Fruit fly (Drosophila melanogaster) ovary, adult (tissue): ENCODE measurements around the gene CG14075.

Experiments
- CG17801 ChIP-seq: fragments of 200-800 bp; optimal IDR thresholded peaks from 2 replicates; lab custom pipeline; 2019; ENCODE audit warnings: missing biosample characterization, mild to moderate bottlenecking, missing genetic modification characterization, moderate library complexity; ENCODE audit not compliant: partially characterized antibody

Gene CG14075

DNA sequence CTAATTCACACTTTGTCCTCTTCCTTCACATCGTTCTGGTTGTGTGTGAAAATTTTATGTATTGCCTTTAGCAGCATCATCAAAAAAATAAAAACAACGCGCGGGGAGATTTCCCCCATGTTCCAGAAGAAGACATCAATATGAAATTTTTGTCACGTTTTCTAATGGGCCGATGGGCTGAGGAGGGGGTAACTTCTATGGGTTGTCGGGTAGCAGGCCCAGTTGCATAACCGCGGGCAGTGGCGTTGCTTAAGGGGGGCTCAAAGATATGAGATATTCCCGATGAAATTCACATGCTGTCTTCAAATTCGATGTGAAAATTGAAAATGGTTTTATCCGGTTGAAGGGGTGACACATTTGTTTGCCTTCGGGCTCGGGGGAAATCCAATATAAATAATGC lies 33.7 kb downstream of the CG14075 start:
- no peak for TF ChIP-seq CG17801 (GFP tag; lab: Kevin White, UChicago)

DNA sequence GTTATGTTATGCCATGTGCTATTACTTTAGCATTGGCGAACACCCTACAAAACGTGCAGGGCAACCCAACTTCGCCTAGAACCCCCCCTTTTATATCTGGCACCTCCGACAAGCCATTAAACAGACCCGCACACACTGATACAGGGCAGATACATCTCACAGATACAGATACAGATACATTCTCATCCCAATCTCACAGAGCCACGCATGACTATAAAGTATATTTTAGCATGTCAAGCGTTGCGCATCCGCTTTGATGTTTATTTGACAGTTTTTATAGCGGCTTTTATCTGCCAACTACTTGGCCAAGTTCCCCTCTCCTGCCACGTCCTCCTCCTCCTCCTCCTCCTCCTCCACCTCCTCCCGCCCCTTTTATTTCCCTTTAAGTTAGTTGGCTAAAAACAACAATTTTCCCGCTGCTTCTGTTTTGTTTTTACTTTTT lies 34.6 kb downstream of the CG14075 start:
- no peak for TF ChIP-seq CG17801 (GFP tag; lab: Kevin White, UChicago)

DNA sequence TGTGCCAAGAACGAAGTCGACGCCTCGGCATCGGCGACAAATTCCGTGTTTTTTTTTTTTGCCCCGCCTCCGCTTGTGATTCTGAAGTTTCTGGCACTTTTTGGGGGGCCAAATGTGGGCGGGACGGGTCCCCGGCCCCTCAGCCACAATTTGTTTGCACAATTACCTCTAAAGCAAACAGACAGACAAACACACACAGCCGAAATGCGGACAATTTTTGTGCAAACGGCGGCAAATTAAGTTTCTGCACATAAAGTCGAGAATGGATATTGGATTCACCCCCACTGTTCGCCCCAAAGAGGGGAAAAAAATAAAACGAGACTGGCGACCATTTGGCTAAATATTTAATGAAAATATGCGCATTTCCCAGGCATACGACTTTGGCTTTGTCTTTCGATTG lies 35.7 kb downstream of the CG14075 start:
- no peak for TF ChIP-seq CG17801 (GFP tag; lab: Kevin White, UChicago)

DNA sequence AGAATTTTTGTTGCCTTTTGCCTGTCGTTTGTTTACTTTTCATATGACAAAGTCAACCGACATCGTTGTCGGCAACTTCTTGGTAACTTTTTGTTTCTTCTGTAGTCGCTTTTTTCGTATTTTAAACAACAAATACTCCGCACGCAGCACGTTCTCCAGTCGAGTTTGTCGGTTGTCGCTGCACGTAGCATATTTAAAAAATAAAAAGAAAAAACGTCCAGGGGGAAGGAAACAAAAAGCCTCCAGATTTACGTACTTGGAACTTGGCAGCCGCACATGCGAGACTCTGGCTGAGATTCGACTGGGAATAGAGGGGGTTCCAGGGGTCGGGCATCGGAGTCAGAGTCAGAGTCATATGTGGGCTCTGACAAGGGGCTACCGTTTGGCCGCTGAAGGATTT lies 36.9 kb downstream of the CG14075 start:
- no peak for TF ChIP-seq CG17801 (GFP tag; lab: Kevin White, UChicago)

DNA sequence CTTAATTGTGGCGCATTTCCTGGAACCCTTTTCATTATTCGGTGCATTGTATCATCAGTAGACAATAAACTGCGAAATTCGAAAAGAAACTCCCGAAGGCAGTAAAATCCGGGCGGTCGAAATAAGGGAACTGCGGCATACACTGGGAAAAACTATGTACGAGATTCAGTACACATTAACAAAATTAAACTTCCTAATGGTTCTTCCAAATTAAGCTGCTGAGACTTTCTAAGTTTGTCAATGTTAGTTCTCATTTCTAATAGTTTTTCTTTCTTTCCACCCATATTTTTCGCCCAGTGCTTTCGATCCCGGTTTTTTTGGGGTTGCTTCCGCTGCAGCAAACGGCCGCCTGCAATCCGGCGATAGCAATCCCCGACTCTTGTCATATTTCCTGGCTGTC lies 40.0 kb downstream of the CG14075 start:
- no peak for TF ChIP-seq CG17801 (GFP tag; lab: Kevin White, UChicago)

DNA sequence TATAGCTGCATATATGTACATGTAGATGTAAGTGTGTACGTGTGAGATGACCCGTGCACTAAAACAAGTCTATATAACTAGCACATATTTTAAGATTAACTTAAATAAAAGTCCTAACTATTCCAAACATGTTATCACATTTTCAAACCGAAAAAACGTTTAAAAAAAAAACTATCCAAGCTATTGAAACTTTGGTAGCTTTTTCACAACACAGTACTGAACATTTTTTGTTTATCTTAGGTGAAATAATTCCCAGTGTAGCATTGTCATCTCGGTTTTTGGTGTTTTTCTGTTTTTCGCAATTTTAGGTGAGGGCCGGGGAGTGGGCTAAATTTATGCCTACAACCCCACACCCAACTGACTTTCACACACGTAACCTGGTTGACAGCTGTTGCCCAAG lies 42.4 kb downstream of the CG14075 start:
- no peak for TF ChIP-seq CG17801 (GFP tag; lab: Kevin White, UChicago)

DNA sequence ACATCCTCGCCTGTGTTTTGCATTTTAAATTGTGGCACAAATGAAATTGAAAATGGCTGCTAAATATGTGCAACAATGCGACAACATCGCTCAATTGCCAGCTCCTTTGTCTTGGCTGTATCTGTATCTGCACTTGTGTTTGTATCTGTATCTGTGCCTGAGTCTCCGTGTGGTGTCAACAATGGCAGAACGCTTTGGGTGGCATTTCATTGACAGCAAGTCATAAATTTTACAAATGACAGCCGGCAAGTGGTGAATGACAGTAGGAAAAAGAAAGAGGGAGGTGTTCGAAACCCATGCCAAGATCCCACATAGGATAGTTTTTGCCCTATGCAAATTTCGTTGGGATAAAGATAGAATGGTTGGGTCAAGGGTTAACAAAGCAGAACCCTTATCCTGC lies 47.1 kb downstream of the CG14075 start:
- no peak for TF ChIP-seq CG17801 (GFP tag; lab: Kevin White, UChicago)

DNA sequence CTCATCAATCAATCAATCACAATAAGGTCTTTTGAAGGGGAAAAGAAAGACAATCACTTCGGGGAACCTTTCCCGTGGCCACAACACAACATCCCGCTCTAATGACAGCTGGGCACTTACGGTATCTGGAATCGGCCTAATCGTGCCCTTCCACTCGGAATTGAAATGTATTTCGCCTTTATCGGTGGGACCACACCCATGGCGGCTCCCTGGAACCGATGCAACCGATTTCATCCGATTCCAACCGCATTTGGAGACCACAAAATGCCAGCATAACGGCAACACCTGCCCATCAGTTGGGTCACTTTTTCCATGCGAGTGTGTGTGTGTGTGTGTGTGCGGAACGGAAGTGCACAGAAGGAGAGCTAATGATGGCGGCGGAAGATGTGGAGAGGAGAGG lies 47.9 kb downstream of the CG14075 start:
- no peak for TF ChIP-seq CG17801 (GFP tag; lab: Kevin White, UChicago)

DNA sequence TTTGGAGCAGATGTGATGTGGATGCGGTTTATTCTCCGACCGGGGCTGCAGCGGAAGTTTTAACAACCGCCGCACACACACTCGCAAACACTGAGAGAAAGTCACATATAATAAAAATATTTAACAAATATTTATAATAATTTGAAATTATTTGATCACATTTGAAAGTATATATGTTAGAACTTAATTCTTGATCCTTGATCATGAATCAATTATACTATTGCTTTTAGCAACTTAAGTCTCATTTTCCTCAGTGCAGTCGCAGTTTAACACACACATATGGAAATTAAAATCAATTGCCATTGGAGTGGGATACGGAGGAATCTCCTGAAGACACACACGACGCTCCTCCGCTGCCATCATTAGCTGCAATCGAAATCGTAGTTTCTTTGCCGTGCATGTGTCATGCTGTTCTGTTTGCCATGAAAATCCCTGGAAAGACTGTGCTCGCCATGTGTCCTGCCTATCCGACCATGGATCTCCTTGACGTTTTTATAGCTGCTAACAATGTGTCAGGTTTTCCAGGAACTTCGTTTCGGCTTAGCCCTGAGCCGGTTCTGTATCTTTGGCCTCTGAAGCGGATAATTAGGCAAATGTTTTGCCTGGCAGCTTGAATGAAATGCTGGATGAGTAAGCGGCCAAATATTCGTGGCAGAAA lies 48.5 kb downstream of the CG14075 start:
- TF ChIP-seq CG17801 (GFP tag; lab: Kevin White, UChicago): no peak
